Worm (Caenorhabditis elegans): ENCODE data around the gene R01H2.7.

R01H2.7 gene

DNA sequence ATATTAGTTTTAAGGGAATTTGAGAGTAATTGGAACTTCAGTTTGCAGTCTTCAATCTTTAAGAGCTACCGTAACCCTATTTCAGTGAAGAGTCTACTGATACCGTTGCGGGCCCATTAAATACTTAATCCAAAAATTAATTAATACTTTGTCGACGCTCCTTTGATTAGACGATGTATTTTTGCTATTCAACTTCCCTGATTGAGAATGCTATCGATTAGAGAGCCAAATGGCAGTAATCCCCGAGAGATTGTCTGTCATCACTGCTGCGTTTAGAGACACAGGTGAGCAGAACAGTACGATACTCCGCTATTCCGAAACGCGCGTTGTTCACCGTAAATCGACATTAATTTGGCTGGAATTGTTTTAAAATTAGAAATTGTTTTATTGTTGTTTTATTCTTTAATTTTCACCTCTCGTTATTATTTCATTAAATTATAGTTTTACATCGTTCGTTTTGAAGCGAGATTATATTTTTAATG lies 24.3 kb downstream of the R01H2.7 start, which contains the start of gene rfl-1:
Gene rfl-1 (plus strand): TSS at position 51 of the 482 bp plus-strand sequence.
- peak; percentile 25; the same call in 1 of the 2 replicates for TF ChIP-seq hmg-1.1 (GFP tag; IDR thresholded peaks at IDR 0.05)
- peak; percentile 19 for TF ChIP-seq mep-1 (tag; optimal IDR thresholded peaks at IDR 0.05)
- TF ChIP-seq lsy-2 (tag; optimal IDR thresholded peaks at IDR 0.05): peak in 1 of 2 experiments; percentile 83
- peak; percentile 67 for TF ChIP-seq dpl-1 (GFP tag; optimal IDR thresholded peaks at IDR 0.05)
- peak; percentile 65 for TF ChIP-seq mes-2 (tag; optimal IDR thresholded peaks at IDR 0.05; ENCODE audit: poor library complexity, severe bottlenecking)
- peak in 1 of 2 experiments; percentile 81 for TF ChIP-seq unc-62 (GFP tag; optimal IDR thresholded peaks at IDR 0.05 in 1 of 2)
- TF ChIP-seq unc-62 (tag; optimal IDR thresholded peaks at IDR 0.05): no peak
- TF ChIP-seq ces-1 (GFP tag; optimal IDR thresholded peaks at IDR 0.05): no peak
- peak; percentile 2 for TF ChIP-seq hlh-11 (tag; optimal IDR thresholded peaks at IDR 0.05)
- peak; percentile 97 for TF ChIP-seq T20F7.1 (GFP tag; optimal IDR thresholded peaks at IDR 0.05)
- TF ChIP-seq F26F4.8 (GFP tag; conservative IDR thresholded peaks at IDR 0.05): no peak
- TF ChIP-seq dve-1 (tag; optimal IDR thresholded peaks at IDR 0.05; ENCODE audit: insufficient read depth): peak; percentile 40
- no peak for TF ChIP-seq ceh-28 (tag; optimal IDR thresholded peaks at IDR 0.05)
- TF ChIP-seq Y48G9A.11 (GFP tag; IDR thresholded peaks at IDR 0.05): peak; percentile 98
- TF ChIP-seq R02D3.7 (tag; optimal IDR thresholded peaks at IDR 0.05): peak; percentile 67

- TF ChIP-seq ceh-20 (GFP tag; IDR thresholded peaks at IDR 0.05) (no peak), ceh-82 (tag; optimal IDR thresholded peaks at IDR 0.05) (no peak), gei-8 (GFP tag; optimal IDR thresholded peaks at IDR 0.05) (no peak), daf-19 (GFP tag; conservative IDR thresholded peaks at IDR 0.05) (no peak), ama-1 (optimal IDR thresholded peaks at IDR 0.05) (no peak), F10B5.3 (tag; optimal IDR thresholded peaks at IDR 0.05) (no peak), vab-7 (GFP tag; IDR thresholded peaks at IDR 0.05) (no peak), mep-1 (tag; optimal IDR thresholded peaks at IDR 0.05) (no peak), Y105C5A.15 (GFP tag; IDR thresholded peaks at IDR 0.05) (no peak), ZK337.2 (GFP tag; IDR thresholded peaks at IDR 0.05) (no peak), ceh-32 (tag; optimal IDR thresholded peaks at IDR 0.05; ENCODE audit: poor library complexity) (no peak), jun-1 (tag; optimal IDR thresholded peaks at IDR 0.05) (no peak), tag-97 (GFP tag; IDR thresholded peaks at IDR 0.05) (no peak), unc-39 (tag; optimal IDR thresholded peaks at IDR 0.05) (no peak), madf-9 (GFP tag; conservative IDR thresholded peaks at IDR 0.05) (no peak), snpc-1.2 (GFP tag; IDR thresholded peaks at IDR 0.05) (no peak), php-3 (GFP tag; IDR thresholded peaks at IDR 0.05) (no peak), egl-43 (GFP tag; IDR thresholded peaks at IDR 0.05) (no peak)
Measured at ce11 chrIII:7020500-7020899, 25.0 kb downstream of the R01H2.7 start, which contains the start of gene col-8. TSS of gene col-8 (minus strand) at chrIII:7020600.

ce11 chrIII:7019724-7020123 lies 25.8 kb downstream of the R01H2.7 start:
- TF ChIP-seq mxl-2 (GFP tag; conservative IDR thresholded peaks at IDR 0.05): no peak
- TF ChIP-seq skn-1 (tag; optimal IDR thresholded peaks at IDR 0.05): no peak
- TF ChIP-seq F49E8.2 (tag; optimal IDR thresholded peaks at IDR 0.05; ENCODE audit: borderline replicate concordance): no peak
- TF ChIP-seq egl-43 (GFP tag; IDR thresholded peaks at IDR 0.05): peak; percentile 11; the same call in 1 of the 2 replicates
- peak; percentile 96 for TF ChIP-seq set-16 (GFP tag; IDR thresholded peaks at IDR 0.05)
- peak; percentile 73 for TF ChIP-seq aha-1 (tag)

- TF ChIP-seq dmd-9 (GFP tag; IDR thresholded peaks at IDR 0.05): no peak
- peak in 1 of 2 experiments; percentile 95 for TF ChIP-seq unc-62 (GFP tag; optimal IDR thresholded peaks at IDR 0.05 in 1 of 2)
- no peak for TF ChIP-seq unc-62 (tag; optimal IDR thresholded peaks at IDR 0.05)
- TF ChIP-seq mdl-1 (tag; optimal IDR thresholded peaks at IDR 0.05): no peak
Measured at ce11 chrIII:7013764-7014163, 31.8 kb downstream of the R01H2.7 start.
